Worm (Caenorhabditis elegans) whole organism, young adult: ENCODE results near the gene Y71H2B.4.

Source experiments
- B0019.2 ChIP-seq: fragments of 200-800 bp; sonication (Bioruptor generic); conservative IDR thresholded peaks from 2 replicates; pipeline ENCODE4 v1.3.6; 2022; ENCODE audit warnings: missing genetic modification reagents, missing genetic modification characterization, missing compliant biosample characterization
- D2030.7 ChIP-seq: fragments of 200-800 bp; sonication (Bioruptor generic); IDR thresholded peaks from 2 replicates; pipeline ENCODE4 v1.3.6; 2022; ENCODE audit warnings: missing genetic modification reagents, missing genetic modification characterization, missing compliant biosample characterization
- F22D6.2 ChIP-seq: sonication (generic microtip); optimal IDR thresholded peaks from 2 replicates; lab custom pipeline; 2016; ENCODE audit warnings: mild to moderate bottlenecking, missing genetic modification characterization, missing compliant biosample characterization
- F23B12.7 ChIP-seq: sonication (generic microtip); optimal IDR thresholded peaks from 2 replicates; lab custom pipeline; 2017; ENCODE audit warnings: missing genetic modification characterization, mild to moderate bottlenecking, missing compliant biosample characterization, antibody characterized with exemption, moderate library complexity; ENCODE audit not compliant: insufficient read depth
- F33H1.4 ChIP-seq: fragments of 200-800 bp; sonication (Bioruptor generic); IDR thresholded peaks from 2 replicates; pipeline ENCODE4 v1.3.6; 2022; ENCODE audit warnings: missing genetic modification reagents, missing genetic modification characterization, missing compliant biosample characterization
- K12H6.12 ChIP-seq: fragments of 200-800 bp; sonication (Bioruptor generic); optimal IDR thresholded peaks from 2 replicates; lab custom pipeline; 2018; ENCODE audit warnings: mild to moderate bottlenecking, missing genetic modification characterization, missing compliant biosample characterization
- Y53G8AR.9 ChIP-seq: fragments of 200-800 bp; sonication (Bioruptor generic); conservative IDR thresholded peaks from 2 replicates; pipeline ENCODE4 v1.3.6; 2022; ENCODE audit warnings: missing genetic modification reagents, missing genetic modification characterization, missing compliant biosample characterization
- Y56A3A.18 ChIP-seq: fragments of 200-800 bp; sonication (Bioruptor generic); IDR thresholded peaks from 2 replicates; pipeline ENCODE4 v1.3.6; 2022; ENCODE audit warnings: missing genetic modification reagents, missing genetic modification characterization, missing compliant biosample characterization
- Y67H2A.10 ChIP-seq: fragments of 200-800 bp; sonication (Bioruptor generic); conservative IDR thresholded peaks from 2 replicates; pipeline ENCODE4 v1.3.6; 2022; ENCODE audit warnings: missing genetic modification reagents, missing genetic modification characterization, missing compliant biosample characterization
- attf-5 ChIP-seq: fragments of 200-800 bp; sonication (Bioruptor generic); optimal IDR thresholded peaks from 2 replicates; lab custom pipeline; 2018; ENCODE audit warnings: mild to moderate bottlenecking, missing genetic modification characterization, missing compliant biosample characterization
- attf-6 ChIP-seq: fragments of 200-800 bp; sonication (Bioruptor generic); IDR thresholded peaks from 2 replicates; pipeline ENCODE4 v1.3.6; 2022; ENCODE audit warnings: missing genetic modification reagents, missing genetic modification characterization, missing compliant biosample characterization
- cebp-1 ChIP-seq, 2 experiments: fragments of 200-800 bp in 1 of 2; sonication (Bioruptor generic) in 1 of 2; sonication (generic microtip) in 1 of 2; IDR thresholded peaks in 1 of 2; optimal IDR thresholded peaks in 1 of 2; 2 replicates each; pipeline versions ENCODE4 v1.3.6 to Lab custom; 2017 to 2022; ENCODE audit warnings: missing compliant biosample characterization in 2 of 2, missing genetic modification characterization in 2 of 2, mild to moderate bottlenecking in 1 of 2, missing genetic modification reagents in 1 of 2, moderate library complexity in 1 of 2
- ceh-58 ChIP-seq: fragments of 200-800 bp; sonication (Bioruptor generic); IDR thresholded peaks from 2 replicates; pipeline ENCODE4 v1.3.6; 2022; ENCODE audit warnings: missing genetic modification characterization, missing compliant biosample characterization
- ceh-91 ChIP-seq: fragments of 200-800 bp; sonication (Bioruptor generic); IDR thresholded peaks from 2 replicates; pipeline ENCODE4 v1.3.6; 2022; ENCODE audit warnings: missing genetic modification reagents, missing genetic modification characterization, missing compliant biosample characterization
- chd-7 ChIP-seq: sonication (generic microtip); optimal IDR thresholded peaks from 2 replicates; lab custom pipeline; 2016; ENCODE audit warnings: mild to moderate bottlenecking, missing genetic modification characterization, moderate library complexity, missing compliant biosample characterization
- dox-1 ChIP-seq: fragments of 200-800 bp; sonication (Bioruptor generic); IDR thresholded peaks from 2 replicates; pipeline ENCODE4 v1.3.6; 2022; ENCODE audit warnings: missing genetic modification reagents, missing genetic modification characterization, missing compliant biosample characterization
- dpl-1 ChIP-seq: fragments of 150-350 bp; optimal IDR thresholded peaks from 2 replicates; lab custom pipeline; 2014; ENCODE audit warnings: missing biosample characterization, missing genetic modification reagents, missing genetic modification characterization
- hmg-1.2 ChIP-seq: fragments of 200-800 bp; sonication (Bioruptor generic); IDR thresholded peaks from 2 replicates; pipeline ENCODE4 v1.3.6; 2022; ENCODE audit warnings: missing genetic modification reagents, missing genetic modification characterization, missing compliant biosample characterization
- hsf-1 ChIP-seq: fragments of 200-800 bp; sonication (Bioruptor generic); IDR thresholded peaks from 2 replicates; pipeline ENCODE4 v1.3.6; 2022; ENCODE audit warnings: missing genetic modification reagents, missing genetic modification characterization, missing compliant biosample characterization
- let-607 ChIP-seq, 2 experiments: fragments of 200-800 bp in 1 of 2; sonication (Bioruptor generic) in 1 of 2; sonication (generic microtip) in 1 of 2; optimal IDR thresholded peaks; 2 replicates each; lab custom pipeline; 2016 to 2018; ENCODE audit warnings: mild to moderate bottlenecking in 2 of 2, missing compliant biosample characterization in 2 of 2, missing genetic modification characterization in 2 of 2, moderate library complexity in 2 of 2, missing genotype in 1 of 2
- lin-35 ChIP-seq, 3 experiments: fragments of 150-350 bp in 2 of 3; sonication (generic microtip) in 1 of 3; optimal IDR thresholded peaks; 2 replicates each; lab custom pipeline; 2014 to 2018; ENCODE audit warnings: missing biosample characterization in 3 of 3, missing genetic modification characterization in 3 of 3, missing genetic modification reagents in 3 of 3
- lin-40 ChIP-seq: sonication (generic microtip); optimal IDR thresholded peaks from 2 replicates; lab custom pipeline; 2016; ENCODE audit warnings: missing genetic modification characterization, mild to moderate bottlenecking, missing compliant biosample characterization, missing genotype, missing genetic modification reagents
- lsl-1 ChIP-seq: fragments of 200-800 bp; sonication (Bioruptor generic); optimal IDR thresholded peaks from 2 replicates; lab custom pipeline; 2018; ENCODE audit warnings: mild to moderate bottlenecking, missing genetic modification characterization, moderate library complexity, missing compliant biosample characterization
- madf-10 ChIP-seq: sonication (generic microtip); optimal IDR thresholded peaks from 2 replicates; lab custom pipeline; 2016; ENCODE audit warnings: mild to moderate bottlenecking, missing genetic modification characterization, missing compliant biosample characterization
- madf-3 ChIP-seq: fragments of 200-800 bp; sonication (Bioruptor generic); IDR thresholded peaks from 2 replicates; pipeline ENCODE4 v1.3.6; 2022; ENCODE audit warnings: missing genetic modification reagents, missing genetic modification characterization, missing compliant biosample characterization
- madf-6 ChIP-seq: fragments of 200-800 bp; sonication (Bioruptor generic); IDR thresholded peaks from 2 replicates; pipeline ENCODE4 v1.3.6; 2022; ENCODE audit warnings: missing genetic modification reagents, missing genetic modification characterization, missing compliant biosample characterization
- madf-8 ChIP-seq: fragments of 200-800 bp; sonication (Bioruptor generic); conservative IDR thresholded peaks from 2 replicates; pipeline ENCODE4 v1.3.6; 2022; ENCODE audit warnings: missing genetic modification reagents, missing genetic modification characterization, missing compliant biosample characterization
- mel-28 ChIP-seq: sonication (generic microtip); optimal IDR thresholded peaks from 2 replicates; lab custom pipeline; 2016; ENCODE audit warnings: borderline replicate concordance, mild to moderate bottlenecking, missing genetic modification characterization, missing compliant biosample characterization
- nfyb-1 ChIP-seq: fragments of 200-800 bp; sonication (Bioruptor generic); IDR thresholded peaks from 2 replicates; pipeline ENCODE4 v1.3.6; 2022; ENCODE audit warnings: missing genetic modification reagents, missing genetic modification characterization, missing compliant biosample characterization
- nhr-27 ChIP-seq: fragments of 200-800 bp; sonication (Bioruptor generic); optimal IDR thresholded peaks from 2 replicates; lab custom pipeline; 2018; ENCODE audit warnings: mild to moderate bottlenecking, missing genetic modification characterization, moderate library complexity, missing compliant biosample characterization
- nhr-80 ChIP-seq: sonication (generic microtip); optimal IDR thresholded peaks from 2 replicates; lab custom pipeline; 2016; ENCODE audit warnings: missing genetic modification characterization, missing compliant biosample characterization
- pbrm-1 ChIP-seq: fragments of 200-800 bp; sonication (Bioruptor generic); IDR thresholded peaks from 2 replicates; pipeline ENCODE4 v1.3.6; 2022; ENCODE audit warnings: missing genetic modification reagents, missing genetic modification characterization, missing compliant biosample characterization
- rpc-1 ChIP-seq, 2 experiments: fragments of 150-350 bp in 1 of 2; sonication (generic microtip) in 1 of 2; optimal IDR thresholded peaks; 2 replicates each; lab custom pipeline; 2014 to 2018; ENCODE audit warnings: missing biosample characterization in 1 of 2, missing genetic modification characterization in 1 of 2, missing genetic modification reagents in 1 of 2, missing genotype in 1 of 2
- snpc-4 ChIP-seq, 5 experiments: fragments of 150-350 bp in 1 of 5; sonication (generic microtip) in 4 of 5; optimal IDR thresholded peaks; 2 replicates each; lab custom pipeline; 2014 to 2018; ENCODE audit warnings: missing genetic modification characterization in 5 of 5, missing biosample characterization in 3 of 5, antibody characterized with exemption in 2 of 5, mild to moderate bottlenecking in 2 of 5, missing compliant biosample characterization in 2 of 5, missing genotype in 2 of 5, moderate library complexity in 2 of 5, missing genetic modification reagents in 1 of 5
- unc-130 ChIP-seq: sonication (generic microtip); optimal IDR thresholded peaks from 2 replicates; lab custom pipeline; 2016; ENCODE audit warnings: missing genetic modification reagents, missing genetic modification characterization, missing compliant biosample characterization
- xnd-1 ChIP-seq: sonication (generic microtip); optimal IDR thresholded peaks from 2 replicates; lab custom pipeline; 2016; ENCODE audit warnings: missing genotype, missing genetic modification reagents, missing genetic modification characterization, missing compliant biosample characterization
- zfh-2 ChIP-seq: fragments of 200-800 bp; sonication (Bioruptor generic); conservative IDR thresholded peaks from 2 replicates; pipeline ENCODE4 v1.3.6; 2022; ENCODE audit warnings: missing genetic modification reagents, missing genetic modification characterization, missing compliant biosample characterization
- ztf-18 ChIP-seq: sonication (generic microtip); optimal IDR thresholded peaks from 2 replicates; lab custom pipeline; 2016; ENCODE audit warnings: missing genotype, mild to moderate bottlenecking, missing genetic modification characterization, missing compliant biosample characterization
- ztf-6 ChIP-seq: fragments of 200-800 bp; sonication (Bioruptor generic); IDR thresholded peaks from 2 replicates; pipeline ENCODE4 v1.3.6; 2022; ENCODE audit warnings: missing genetic modification reagents, missing genetic modification characterization, missing compliant biosample characterization

Y71H2B.4 gene

DNA sequence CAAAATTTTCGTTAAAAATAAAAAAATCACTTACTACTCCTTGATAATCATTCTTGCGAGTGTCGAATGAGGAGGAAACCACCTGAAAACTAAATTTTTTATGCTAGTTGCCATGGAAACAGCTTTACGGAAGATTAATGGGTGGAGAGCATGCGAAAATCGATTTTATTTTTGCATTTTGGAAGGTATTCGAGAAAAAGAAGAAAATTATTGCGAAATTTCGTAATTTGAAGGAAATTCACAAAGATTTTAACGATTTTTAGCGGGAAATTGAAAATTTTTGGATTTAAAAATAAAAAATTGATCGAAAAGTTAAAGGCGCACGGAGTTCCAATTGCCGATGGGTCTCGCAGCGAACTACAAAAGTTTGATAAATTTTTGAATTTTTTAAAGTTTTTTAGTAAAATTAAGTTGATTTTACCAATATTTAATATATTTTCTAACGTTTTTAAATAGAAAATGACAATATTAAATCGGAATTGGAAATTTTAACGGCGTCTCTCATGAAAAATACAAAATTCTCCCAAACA lies 43.1 kb upstream of the Y71H2B.4 start, which contains the start of gene Y54F10AR.1 (continued):
- TF ChIP-seq F22D6.2, result no peak

DNA sequence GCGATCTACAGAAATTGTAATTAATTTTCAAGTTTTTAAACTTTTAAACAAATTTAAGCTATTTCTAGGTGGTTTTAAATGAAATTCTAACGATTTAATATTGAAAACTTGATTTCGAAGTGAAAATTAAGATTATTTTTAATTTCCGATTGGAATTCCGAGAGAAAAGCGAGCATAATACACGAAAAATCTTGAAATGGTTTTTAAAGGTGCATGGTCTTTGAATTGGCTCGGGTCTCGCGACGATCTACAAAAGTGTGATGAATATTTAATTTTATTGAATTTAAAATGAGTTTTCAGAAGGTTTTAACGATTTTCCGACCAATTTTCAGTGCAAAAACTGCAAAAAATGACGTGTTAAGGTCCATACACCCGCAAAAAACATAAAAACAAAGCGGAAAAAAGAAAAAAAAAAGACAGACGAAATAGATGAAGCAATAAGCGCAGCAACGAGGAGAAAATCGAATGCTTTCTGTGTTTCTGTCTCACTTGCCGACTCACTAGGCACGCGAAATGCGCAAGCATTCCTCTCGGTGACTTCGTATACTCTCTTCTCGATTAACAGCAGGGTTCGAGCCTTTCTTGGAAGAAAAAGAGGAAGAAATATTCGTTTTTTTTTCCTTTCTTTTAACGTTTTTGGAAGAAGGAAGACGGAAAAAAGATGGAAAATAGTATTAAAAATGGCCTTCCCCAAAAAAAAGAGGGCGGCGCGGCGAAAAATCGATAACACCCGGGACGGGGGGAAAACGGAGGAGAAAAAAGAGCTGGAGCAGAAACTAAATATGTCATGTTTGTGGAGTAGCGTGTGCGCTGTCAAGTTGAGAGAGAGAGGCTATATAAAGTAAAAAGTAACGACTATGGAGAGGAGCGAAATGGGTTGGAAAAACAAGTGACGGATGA lies 42.2 kb upstream of the Y71H2B.4 start:
- TF ChIP-seq K12H6.12 (tag; lab: Kevin White, UChicago) (peak; percentile 74), attf-6 (no peak), nhr-80 (tag; lab: Kevin White, UChicago) (peak; percentile 67), lin-35 (GFP tag; optimal IDR thresholded peaks at IDR 0.05; lab: Kevin White, UChicago) (peak in 1 of 3 experiments; percentile 40), cebp-1 (GFP tag; IDR thresholded peaks at IDR 0.05; lab: Robert Waterston, UW) (peak; percentile 26; the same call in 1 of the 2 replicates), cebp-1 (tag; optimal IDR thresholded peaks at IDR 0.05; lab: Kevin White, UChicago) (peak; percentile 65), let-607 (tag; optimal IDR thresholded peaks at IDR 0.05; lab: Kevin White, UChicago) (peak; percentile 1 to 43), nhr-27 (no peak), mel-28 (tag; lab: Kevin White, UChicago) (no peak), ceh-91 (0 out of 2 replicates have a peak, but pooled peaks have one; percentile 27), rpc-1 (optimal IDR thresholded peaks at IDR 0.05; lab: Kevin White, UChicago) (no peak), rpc-1 (tag; optimal IDR thresholded peaks at IDR 0.05; lab: Kevin White, UChicago) (no peak), lsl-1 (GFP tag; lab: Kevin White, UChicago) (peak; percentile 95), madf-8 (GFP tag; lab: Robert Waterston, UW) (peak; percentile 52), F23B12.7 (tag; lab: Kevin White, UChicago) (no peak), F33H1.4 (GFP tag; lab: Robert Waterston, UW) (peak; percentile 88), unc-130 (GFP tag; lab: Kevin White, UChicago) (no peak), nfyb-1 (GFP tag; lab: Robert Waterston, UW) (peak; percentile 70; the same call in 1 of the 2 replicates), Y53G8AR.9 (GFP tag; lab: Robert Waterston, UW) (no peak), hsf-1 (GFP tag; lab: Robert Waterston, UW) (no peak), madf-10 (tag; lab: Kevin White, UChicago) (peak; percentile 13), zfh-2 (GFP tag; lab: Robert Waterston, UW) (peak; percentile 70), attf-5 (GFP tag; lab: Kevin White, UChicago) (peak; percentile 90), xnd-1 (tag; lab: Kevin White, UChicago) (peak; percentile 65), dpl-1 (peak; percentile 38), ceh-58 (GFP tag; lab: Robert Waterston, UW) (no peak), snpc-4 (GFP tag; optimal IDR thresholded peaks at IDR 0.05; lab: Kevin White, UChicago) (no peak), snpc-4 (tag; optimal IDR thresholded peaks at IDR 0.05; lab: Kevin White, UChicago) (peak in 1 of 4 experiments; percentile 11), B0019.2 (GFP tag; lab: Robert Waterston, UW) (no peak), Y56A3A.18 (GFP tag; lab: Robert Waterston, UW) (no peak), hmg-1.2 (GFP tag; lab: Robert Waterston, UW) (peak; percentile 43; the same call in 1 of the 2 replicates), ztf-6 (GFP tag; lab: Robert Waterston, UW) (no peak), Y67H2A.10 (GFP tag; lab: Robert Waterston, UW) (no peak), lin-40 (tag; lab: Kevin White, UChicago) (peak; percentile 36), pbrm-1 (0 out of 2 replicates have a peak, but pooled peaks have one; percentile 15), D2030.7 (GFP tag; lab: Robert Waterston, UW) (peak; percentile 29; the same call in 1 of the 2 replicates), ztf-18 (peak; percentile 89), chd-7 (tag; lab: Kevin White, UChicago) (no peak), madf-3 (GFP tag; lab: Robert Waterston, UW) (no peak), madf-6 (GFP tag; lab: Robert Waterston, UW) (peak; percentile 79), dox-1 (GFP tag; lab: Robert Waterston, UW) (peak; percentile 47)
- TF ChIP-seq, all 124 proteins: peak for 23
